Fruit fly (Drosophila melanogaster) whole organism, embryonic: Measurements from ENCODE around the gene DPCoAC.
A peak's percentile ranks its signal among the peaks of the same experiment; 100 is the strongest.

ENCODE experiments used
- Asciz ChIP-seq: fragments of 200-800 bp; sonication (Bioruptor generic); optimal IDR thresholded peaks from 2 replicates; lab custom pipeline; 2017; ENCODE audit warnings: missing biosample characterization, mild to moderate bottlenecking, missing genetic modification characterization, missing genetic modification reagents
- CG10431 ChIP-seq: fragments of 200-800 bp; sonication (Bioruptor generic); optimal IDR thresholded peaks from 3 replicates; lab custom pipeline; 2018; ENCODE audit warnings: missing biosample characterization, mild to moderate bottlenecking, missing genetic modification characterization
- CG11456 ChIP-seq: fragments of 200-800 bp; sonication (Bioruptor generic); IDR thresholded peaks from 3 replicates; pipeline ENCODE4 v1.3.6; 2022; ENCODE audit warnings: missing biosample characterization, missing genetic modification characterization
- CG11504 ChIP-seq: fragments of 200-800 bp; sonication (Bioruptor generic); optimal IDR thresholded peaks from 3 replicates; lab custom pipeline; 2019; ENCODE audit warnings: missing biosample characterization, mild to moderate bottlenecking, missing genetic modification characterization, moderate library complexity
- CG12104 ChIP-seq: fragments of 200-800 bp; sonication (Bioruptor generic); optimal IDR thresholded peaks from 3 replicates; lab custom pipeline; 2016; ENCODE audit warnings: missing biosample characterization, missing genetic modification characterization
- CG12659 ChIP-seq: fragments of 200-800 bp; sonication (Bioruptor generic); optimal IDR thresholded peaks from 3 replicates; lab custom pipeline; 2017; ENCODE audit warnings: mild to moderate bottlenecking, missing biosample characterization, missing genetic modification reagents, missing genetic modification characterization
- CG13296 ChIP-seq: fragments of 200-800 bp; sonication (Bioruptor generic); optimal IDR thresholded peaks from 3 replicates; lab custom pipeline; 2018; ENCODE audit warnings: missing biosample characterization, mild to moderate bottlenecking, missing genetic modification characterization
- CG15696 ChIP-seq: fragments of 200-800 bp; sonication (Bioruptor generic); optimal IDR thresholded peaks from 2 replicates; lab custom pipeline; 2019; ENCODE audit warnings: missing biosample characterization, mild to moderate bottlenecking, missing genetic modification characterization, moderate library complexity
- CG17186 ChIP-seq: fragments of 200-800 bp; sonication (Bioruptor generic); optimal IDR thresholded peaks from 3 replicates; lab custom pipeline; 2017; ENCODE audit warnings: missing biosample characterization, missing genetic modification reagents, missing genetic modification characterization
- CG18011 ChIP-seq: fragments of 200-800 bp; sonication (Bioruptor generic); optimal IDR thresholded peaks from 2 replicates; lab custom pipeline; 2017; ENCODE audit warnings: missing biosample characterization, missing genetic modification characterization, mild to moderate bottlenecking, moderate library complexity, missing genotype
- CG18476 ChIP-seq: fragments of 200-800 bp; sonication (Bioruptor generic); optimal IDR thresholded peaks from 2 replicates; lab custom pipeline; 2016; ENCODE audit warnings: missing biosample characterization, mild to moderate bottlenecking, missing genetic modification characterization
- CG2129 ChIP-seq: fragments of 200-800 bp; sonication (Bioruptor generic); IDR thresholded peaks from 2 replicates; pipeline ENCODE4 v1.3.6; 2022; ENCODE audit warnings: missing biosample characterization, missing genetic modification characterization; ENCODE audit not compliant: partially characterized antibody
- CG2712 ChIP-seq: fragments of 200-800 bp; optimal IDR thresholded peaks from 3 replicates; lab custom pipeline; 2019; ENCODE audit warnings: missing biosample characterization, mild to moderate bottlenecking, missing genetic modification characterization, moderate library complexity
- CG30403 ChIP-seq: fragments of 200-800 bp; sonication (Bioruptor generic); optimal IDR thresholded peaks from 3 replicates; lab custom pipeline; 2016; ENCODE audit warnings: missing biosample characterization, missing genetic modification characterization
- CG3281 ChIP-seq: fragments of 200-800 bp; sonication (Bioruptor generic); optimal IDR thresholded peaks from 3 replicates; lab custom pipeline; 2017; ENCODE audit warnings: missing biosample characterization, mild to moderate bottlenecking, missing genetic modification characterization
- CG4854 ChIP-seq: fragments of 200-800 bp; sonication (Bioruptor generic); optimal IDR thresholded peaks from 2 replicates; lab custom pipeline; 2016; ENCODE audit warnings: missing biosample characterization, missing genetic modification characterization, inconsistent platforms
- CG5245 ChIP-seq: fragments of 200-800 bp; sonication (Bioruptor generic); optimal IDR thresholded peaks from 3 replicates; lab custom pipeline; 2016; ENCODE audit warnings: missing biosample characterization, missing genetic modification characterization
- CG6175 ChIP-seq: fragments of 200-800 bp; sonication (Bioruptor generic); IDR thresholded peaks from 3 replicates; pipeline ENCODE4 v1.3.6; 2022; ENCODE audit warnings: missing biosample characterization, missing genetic modification characterization
- CG6765 ChIP-seq: fragments of 200-800 bp; sonication (Bioruptor generic); optimal IDR thresholded peaks from 3 replicates; lab custom pipeline; 2017; ENCODE audit warnings: missing biosample characterization, mild to moderate bottlenecking, missing genetic modification characterization
- CG9215 ChIP-seq: fragments of 200-800 bp; sonication (Bioruptor generic); IDR thresholded peaks from 2 replicates; pipeline ENCODE4 v1.3.6; 2022; ENCODE audit warnings: missing biosample characterization, missing genetic modification characterization
- CG9727 ChIP-seq: fragments of 200-800 bp; sonication (Bioruptor generic); optimal IDR thresholded peaks from 3 replicates; lab custom pipeline; 2017; ENCODE audit warnings: missing biosample characterization, mild to moderate bottlenecking, missing genetic modification characterization
- CG9797 ChIP-seq: fragments of 200-800 bp; sonication (Bioruptor generic); optimal IDR thresholded peaks from 3 replicates; lab custom pipeline; 2018; ENCODE audit warnings: missing biosample characterization, mild to moderate bottlenecking, missing genetic modification characterization
- CG9932 ChIP-seq: fragments of 200-800 bp; sonication (Bioruptor generic); IDR thresholded peaks from 2 replicates; pipeline ENCODE4 v1.3.6; 2022; ENCODE audit warnings: missing biosample characterization, missing genetic modification characterization
- Doc2 ChIP-seq: fragments of 200-800 bp; sonication (Bioruptor generic); IDR thresholded peaks from 2 replicates; pipeline ENCODE4 v1.3.6; 2022; ENCODE audit warnings: missing biosample characterization, missing genetic modification characterization
- Hr51 ChIP-seq, 2 experiments: fragments of 200-800 bp; sonication (Bioruptor generic); optimal IDR thresholded peaks; 2 replicates in 1 of 2; 3 replicates in 1 of 2; lab custom pipeline; 2016 to 2018; ENCODE audit warnings: missing biosample characterization in 2 of 2, missing genetic modification characterization in 2 of 2, mild to moderate bottlenecking in 1 of 2, moderate library complexity in 1 of 2
- Hsf ChIP-seq: fragments of 200-800 bp; sonication (Bioruptor generic); optimal IDR thresholded peaks from 3 replicates; lab custom pipeline; 2016; ENCODE audit warnings: missing biosample characterization, missing genetic modification characterization
- Jarid2 ChIP-seq: fragments of 200-800 bp; sonication (Bioruptor generic); optimal IDR thresholded peaks from 3 replicates; lab custom pipeline; 2017; ENCODE audit warnings: mild to moderate bottlenecking, missing biosample characterization, missing genetic modification reagents, missing genetic modification characterization
- Lhr ChIP-seq: fragments of 200-800 bp; sonication (Bioruptor generic); optimal IDR thresholded peaks from 3 replicates; lab custom pipeline; 2017; ENCODE audit warnings: mild to moderate bottlenecking, missing biosample characterization, missing genetic modification reagents, missing genetic modification characterization
- Meics ChIP-seq: fragments of 200-800 bp; sonication (Bioruptor generic); optimal IDR thresholded peaks from 2 replicates; lab custom pipeline; 2017; ENCODE audit warnings: missing biosample characterization, mild to moderate bottlenecking, missing genetic modification characterization
- Oli ChIP-seq: fragments of 200-800 bp; sonication (Bioruptor generic); optimal IDR thresholded peaks from 2 replicates; lab custom pipeline; 2018; ENCODE audit warnings: missing biosample characterization, mild to moderate bottlenecking, missing genetic modification characterization, moderate library complexity
- PHDP ChIP-seq: fragments of 200-800 bp; sonication (Bioruptor generic); optimal IDR thresholded peaks from 3 replicates; lab custom pipeline; 2018; ENCODE audit warnings: missing biosample characterization, mild to moderate bottlenecking, missing genetic modification characterization, moderate library complexity
- Pdp1 ChIP-seq, 2 experiments: fragments of 200-800 bp; sonication (Bioruptor generic); optimal IDR thresholded peaks; 3 replicates each; lab custom pipeline; 2016; ENCODE audit warnings: missing biosample characterization in 2 of 2, missing genetic modification characterization in 2 of 2, mild to moderate bottlenecking in 1 of 2, moderate library complexity in 1 of 2
- Sin3A ChIP-seq: fragments of >200 bp; optimal IDR thresholded peaks from 2 replicates; lab custom pipeline; 2018
- Usf ChIP-seq: fragments of 200-800 bp; sonication (Bioruptor generic); optimal IDR thresholded peaks from 2 replicates; lab custom pipeline; 2017; ENCODE audit warnings: missing genotype, missing biosample characterization, missing genetic modification characterization
- Vsx1 ChIP-seq: fragments of 200-800 bp; sonication (Bioruptor generic); optimal IDR thresholded peaks from 2 replicates; lab custom pipeline; 2017; ENCODE audit warnings: missing biosample characterization, mild to moderate bottlenecking, missing genetic modification characterization, missing genetic modification reagents
- Xrp1 ChIP-seq: fragments of 200-800 bp; sonication (Bioruptor generic); IDR thresholded peaks from 2 replicates; pipeline ENCODE4 v1.3.6; 2022; ENCODE audit warnings: missing biosample characterization, missing genetic modification characterization
- bsh ChIP-seq, 2 experiments: fragments of 200-800 bp; sonication (Bioruptor generic); optimal IDR thresholded peaks; 2 replicates each; lab custom pipeline; 2017 to 2018; ENCODE audit warnings: mild to moderate bottlenecking in 2 of 2, missing biosample characterization in 2 of 2, missing genetic modification characterization in 2 of 2, moderate library complexity in 1 of 2
- chm ChIP-seq: fragments of 200-800 bp; sonication (Bioruptor generic); IDR thresholded peaks from 2 replicates; pipeline ENCODE4 v1.3.6; 2022; ENCODE audit warnings: missing biosample characterization, missing genetic modification characterization
- cwo ChIP-seq: fragments of 200-800 bp; sonication (Bioruptor generic); optimal IDR thresholded peaks from 3 replicates; lab custom pipeline; 2017; ENCODE audit warnings: missing biosample characterization, missing genetic modification characterization, mild to moderate bottlenecking, moderate library complexity, missing genetic modification reagents
- gce ChIP-seq: fragments of 200-800 bp; sonication (Bioruptor generic); IDR thresholded peaks from 3 replicates; pipeline ENCODE4 v1.3.6; 2022; ENCODE audit warnings: missing biosample characterization, missing genetic modification characterization
- ind ChIP-seq: fragments of 200-800 bp; sonication (Bioruptor generic); optimal IDR thresholded peaks from 3 replicates; lab custom pipeline; 2016; ENCODE audit warnings: missing biosample characterization, missing genetic modification characterization
- phol ChIP-seq: fragments of 200-800 bp; sonication (Bioruptor generic); optimal IDR thresholded peaks from 3 replicates; lab custom pipeline; 2018; ENCODE audit warnings: missing biosample characterization, mild to moderate bottlenecking, missing genetic modification characterization, moderate library complexity
- row ChIP-seq: fragments of 200-800 bp; sonication (Bioruptor generic); IDR thresholded peaks from 3 replicates; pipeline ENCODE4 v1.3.6; 2022; ENCODE audit warnings: missing biosample characterization, missing genetic modification characterization
- run ChIP-seq: fragments of 200-800 bp; sonication (Bioruptor generic); optimal IDR thresholded peaks from 3 replicates; lab custom pipeline; 2018; ENCODE audit warnings: missing biosample characterization, mild to moderate bottlenecking, missing genetic modification characterization
- sens ChIP-seq: fragments of 200-800 bp; sonication (Bioruptor generic); peaks from one replicate; lab custom pipeline; 2016; ENCODE audit warnings: missing biosample characterization, missing genetic modification characterization
- sima ChIP-seq: fragments of 200-800 bp; sonication (Bioruptor generic); optimal IDR thresholded peaks from 2 replicates; lab custom pipeline; 2016; ENCODE audit warnings: missing biosample characterization, missing genetic modification characterization
- tup ChIP-seq: fragments of 200-800 bp; sonication (Bioruptor generic); optimal IDR thresholded peaks from 2 replicates; lab custom pipeline; 2016; ENCODE audit warnings: missing biosample characterization, mild to moderate bottlenecking, missing genetic modification characterization, moderate library complexity
- unpg ChIP-seq: fragments of 200-800 bp; sonication (Bioruptor generic); optimal IDR thresholded peaks from 3 replicates; lab custom pipeline; 2018; ENCODE audit warnings: missing biosample characterization, mild to moderate bottlenecking, missing genetic modification characterization, moderate library complexity
- usp ChIP-seq: fragments of >200 bp; optimal IDR thresholded peaks from 2 replicates; lab custom pipeline; 2017; ENCODE audit warnings: missing biosample characterization, missing genetic modification characterization
- zfh1 ChIP-seq: fragments of 200-800 bp; sonication (Bioruptor generic); IDR thresholded peaks from 3 replicates; pipeline ENCODE4 v1.3.6; 2022; ENCODE audit warnings: missing biosample characterization, missing genetic modification characterization
- zfh2 ChIP-seq: fragments of 200-800 bp; sonication (Bioruptor generic); optimal IDR thresholded peaks from 2 replicates; lab custom pipeline; 2016; ENCODE audit warnings: missing biosample characterization, missing genetic modification characterization

The DPCoAC gene

DNA sequence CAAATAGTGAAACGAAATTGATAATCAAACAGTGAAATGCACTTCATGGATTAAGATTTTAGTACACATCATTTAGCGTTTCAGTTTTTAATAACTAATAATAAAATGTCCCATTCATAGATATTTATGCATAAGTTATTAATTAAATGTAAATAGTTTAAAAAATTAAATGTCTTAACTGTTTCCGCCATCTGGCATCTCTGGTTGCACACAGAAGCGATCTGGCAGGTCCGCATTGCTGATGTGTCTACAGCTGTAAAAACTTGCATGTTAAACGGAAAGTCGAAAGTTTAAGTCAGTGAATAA, 31.0 kb upstream of the DPCoAC start, which contains the start of gene Srp72 (continued):
- TF ChIP-seq unpg (GFP tag; lab: Kevin White, UChicago) (peak; percentile 45), ind (GFP tag; lab: Kevin White, UChicago) (peak; percentile 69), Lhr (peak; percentile 26), zfh2 (peak; percentile 1), CG18011 (GFP tag; lab: Kevin White, UChicago) (peak; percentile 25), CG15696 (tag; lab: Kevin White, UChicago) (peak; percentile 30), CG9797 (GFP tag; lab: Kevin White, UChicago) (peak; percentile 59), row (GFP tag; lab: Robert Waterston, UW) (peak; percentile 68), Usf (GFP tag; lab: Kevin White, UChicago) (no peak), phol (tag; lab: Kevin White, UChicago) (peak; percentile 85), CG2129 (no peak), CG2712 (tag; lab: Kevin White, UChicago) (peak; percentile 65), CG11456 (GFP tag; lab: Robert Waterston, UW) (no peak), CG9932 (peak; percentile 64), CG3281 (GFP tag; lab: Kevin White, UChicago) (peak; percentile 42), Hsf (GFP tag; lab: Kevin White, UChicago) (peak; percentile 48), CG12659 (GFP tag; lab: Kevin White, UChicago) (peak; percentile 54), Oli (tag; lab: Kevin White, UChicago) (peak; percentile 24), PHDP (tag; lab: Kevin White, UChicago) (peak; percentile 15), zfh1 (peak; percentile 48; the same call in 1 of the 3 replicates), Xrp1 (GFP tag; lab: Robert Waterston, UW) (peak; percentile 41; the same call in 1 of the 2 replicates), CG6765 (GFP tag; lab: Kevin White, UChicago) (no peak), usp (no peak), Meics (peak; percentile 55), Vsx1 (GFP tag; lab: Kevin White, UChicago) (no peak), sima (GFP tag; lab: Kevin White, UChicago) (no peak), CG5245 (GFP tag; lab: Kevin White, UChicago) (peak; percentile 34), Asciz (no peak), Hr51 (GFP tag; optimal IDR thresholded peaks at IDR 0.05; lab: Kevin White, UChicago) (peak; percentile 19 to 33), Jarid2 (GFP tag; lab: Kevin White, UChicago) (no peak), CG9727 (peak; percentile 66), CG30403 (peak; percentile 68), sens (GFP tag; lab: Kevin White, UChicago) (peak; percentile 82), CG10431 (GFP tag; lab: Kevin White, UChicago) (peak; percentile 23), CG13296 (GFP tag; lab: Kevin White, UChicago) (peak; percentile 22), chm (GFP tag; lab: Robert Waterston, UW) (peak; percentile 23; the same call in 1 of the 2 replicates), Sin3A (lab: Kevin White, UChicago) (peak; percentile 46), CG17186 (GFP tag; lab: Kevin White, UChicago) (peak; percentile 18), CG9215 (peak; percentile 43; the same call in 1 of the 2 replicates), bsh (GFP tag; optimal IDR thresholded peaks at IDR 0.05; lab: Kevin White, UChicago) (peak in 1 of 2 experiments; percentile 47), Pdp1 (GFP tag; optimal IDR thresholded peaks at IDR 0.05; lab: Kevin White, UChicago) (peak in 1 of 2 experiments; percentile 2), cwo (GFP tag; lab: Kevin White, UChicago) (peak; percentile 10), tup (GFP tag; lab: Kevin White, UChicago) (peak; percentile 16), CG12104 (GFP tag; lab: Kevin White, UChicago) (peak; percentile 57), Doc2 (GFP tag; lab: Robert Waterston, UW) (no peak), CG11504 (tag; lab: Kevin White, UChicago) (peak; percentile 55), CG6175 (no peak), CG4854 (GFP tag; lab: Kevin White, UChicago) (no peak), CG18476 (peak; percentile 65), run (tag; lab: Kevin White, UChicago) (no peak), gce (GFP tag; lab: Robert Waterston, UW) (no peak)
